Worm (Caenorhabditis elegans) whole organism, mixed stage, embryonic: Measurements from ENCODE around the gene F54B3.1.

Experiments
- M03D4.4 ChIP-seq: sonication (generic microtip); optimal IDR thresholded peaks from 2 replicates; lab custom pipeline; 2017; ENCODE audit warnings: mild to moderate bottlenecking, missing genetic modification characterization, missing compliant biosample characterization
- bed-3 ChIP-seq: fragments of 200-800 bp; sonication (Bioruptor generic); optimal IDR thresholded peaks from 3 replicates; lab custom pipeline; 2018; ENCODE audit warnings: mild to moderate bottlenecking, missing genetic modification characterization, moderate library complexity, missing compliant biosample characterization
- blmp-1 ChIP-seq: fragments of 150-350 bp; optimal IDR thresholded peaks from 2 replicates; lab custom pipeline; 2014; ENCODE audit warnings: missing biosample characterization, missing genetic modification characterization
- ceh-39 ChIP-seq: fragments of 150-350 bp; optimal IDR thresholded peaks from 2 replicates; lab custom pipeline; 2014; ENCODE audit warnings: missing biosample characterization, missing genetic modification characterization
- ceh-43 ChIP-seq: fragments of 200-800 bp; sonication (Bioruptor generic); optimal IDR thresholded peaks from 2 replicates; lab custom pipeline; 2018; ENCODE audit warnings: mild to moderate bottlenecking, missing genetic modification characterization, moderate library complexity, missing compliant biosample characterization
- ceh-83 ChIP-seq: fragments of 200-800 bp; sonication (Bioruptor generic); optimal IDR thresholded peaks from 2 replicates; lab custom pipeline; 2018; ENCODE audit warnings: mild to moderate bottlenecking, missing genetic modification characterization, missing compliant biosample characterization
- ces-1 ChIP-seq: fragments of 150-350 bp; optimal IDR thresholded peaks from 2 replicates; lab custom pipeline; 2014; ENCODE audit warnings: missing biosample characterization, missing genetic modification reagents, missing genetic modification characterization
- cnd-1 ChIP-seq: fragments of 200-800 bp; sonication (Bioruptor generic); optimal IDR thresholded peaks from 2 replicates; lab custom pipeline; 2018; ENCODE audit warnings: mild to moderate bottlenecking, missing genetic modification characterization, missing compliant biosample characterization
- drap-1 ChIP-seq: fragments of 200-800 bp; sonication (Bioruptor generic); optimal IDR thresholded peaks from 3 replicates; lab custom pipeline; 2018; ENCODE audit warnings: mild to moderate bottlenecking, missing genetic modification characterization, missing compliant biosample characterization
- elt-1 ChIP-seq: sonication (generic microtip); optimal IDR thresholded peaks from 2 replicates; lab custom pipeline; 2017; ENCODE audit warnings: missing genetic modification characterization, mild to moderate bottlenecking, missing compliant biosample characterization, antibody characterized with exemption, moderate library complexity, borderline replicate concordance; ENCODE audit not compliant: insufficient read depth
- elt-3 ChIP-seq: fragments of 150-350 bp; optimal IDR thresholded peaks from 2 replicates; lab custom pipeline; 2014; ENCODE audit warnings: missing biosample characterization, missing genetic modification characterization
- flh-1 ChIP-seq: fragments of 200-800 bp; sonication (Bioruptor generic); optimal IDR thresholded peaks from 2 replicates; lab custom pipeline; 2018; ENCODE audit warnings: mild to moderate bottlenecking, missing genetic modification characterization, moderate library complexity, missing compliant biosample characterization
- ham-2 ChIP-seq: fragments of 200-800 bp; sonication (Bioruptor generic); optimal IDR thresholded peaks from 2 replicates; lab custom pipeline; 2018; ENCODE audit warnings: mild to moderate bottlenecking, missing genetic modification characterization, missing compliant biosample characterization
- hlh-1 ChIP-seq: fragments of 150-350 bp; optimal IDR thresholded peaks from 2 replicates; lab custom pipeline; 2014; ENCODE audit warnings: missing biosample characterization, missing genetic modification reagents, missing genetic modification characterization
- lin-13 ChIP-seq: fragments of 150-350 bp; optimal IDR thresholded peaks from 2 replicates; lab custom pipeline; 2014; ENCODE audit warnings: missing biosample characterization, missing genetic modification characterization
- lin-32 ChIP-seq: fragments of 200-800 bp; sonication (Bioruptor generic); optimal IDR thresholded peaks from 2 replicates; lab custom pipeline; 2018; ENCODE audit warnings: mild to moderate bottlenecking, missing genetic modification characterization, missing compliant biosample characterization
- lsy-2 ChIP-seq: fragments of 150-350 bp; optimal IDR thresholded peaks from 2 replicates; lab custom pipeline; 2014; ENCODE audit warnings: missing biosample characterization, missing genetic modification characterization
- mab-5 ChIP-seq: fragments of 150-350 bp; optimal IDR thresholded peaks from 2 replicates; lab custom pipeline; 2014; ENCODE audit warnings: missing biosample characterization, missing genetic modification characterization
- mep-1 ChIP-seq: fragments of 150-350 bp; optimal IDR thresholded peaks from 2 replicates; lab custom pipeline; 2017; ENCODE audit warnings: missing biosample characterization, missing genetic modification reagents, missing genetic modification characterization, inconsistent platforms
- mls-2 ChIP-seq: sonication (generic microtip); optimal IDR thresholded peaks from 2 replicates; lab custom pipeline; 2016; ENCODE audit warnings: mild to moderate bottlenecking, missing genetic modification characterization, moderate library complexity, missing compliant biosample characterization
- nhr-12 ChIP-seq: fragments of 150-350 bp; optimal IDR thresholded peaks from 2 replicates; lab custom pipeline; 2014; ENCODE audit warnings: missing biosample characterization, missing genetic modification characterization
- nhr-2 ChIP-seq: fragments of 150-350 bp; optimal IDR thresholded peaks from 2 replicates; lab custom pipeline; 2014; ENCODE audit warnings: missing biosample characterization, missing genetic modification characterization
- nhr-237 ChIP-seq: fragments of 150-350 bp; optimal IDR thresholded peaks from 2 replicates; lab custom pipeline; 2014; ENCODE audit warnings: missing biosample characterization, missing genetic modification characterization
- nhr-28 ChIP-seq: fragments of 150-350 bp; optimal IDR thresholded peaks from 2 replicates; lab custom pipeline; 2014; ENCODE audit warnings: missing biosample characterization, missing genetic modification characterization
- nhr-76 ChIP-seq: sonication (generic microtip); optimal IDR thresholded peaks from 2 replicates; lab custom pipeline; 2017; ENCODE audit warnings: missing biosample characterization, missing genetic modification characterization
- pha-4 ChIP-seq: fragments of 150-350 bp; optimal IDR thresholded peaks from 2 replicates; lab custom pipeline; 2018; ENCODE audit warnings: missing biosample characterization, missing genetic modification reagents, missing genetic modification characterization
- sem-2 ChIP-seq: fragments of 200-800 bp; sonication (Bioruptor generic); optimal IDR thresholded peaks from 2 replicates; lab custom pipeline; 2018; ENCODE audit warnings: mild to moderate bottlenecking, missing genetic modification characterization, missing compliant biosample characterization
- snpc-4 ChIP-seq: fragments of 150-350 bp; optimal IDR thresholded peaks from 2 replicates; lab custom pipeline; 2014; ENCODE audit warnings: missing biosample characterization, missing genetic modification characterization
- sptf-1 ChIP-seq: sonication (generic microtip); optimal IDR thresholded peaks from 2 replicates; lab custom pipeline; 2017; ENCODE audit warnings: mild to moderate bottlenecking, missing genetic modification characterization, moderate library complexity, missing compliant biosample characterization
- tbx-8 ChIP-seq: fragments of 200-800 bp; sonication (Bioruptor generic); optimal IDR thresholded peaks from 2 replicates; lab custom pipeline; 2018; ENCODE audit warnings: mild to moderate bottlenecking, missing genetic modification characterization, moderate library complexity, missing compliant biosample characterization
- unc-120 ChIP-seq: sonication (generic microtip); optimal IDR thresholded peaks from 2 replicates; lab custom pipeline; 2017; ENCODE audit warnings: missing genetic modification characterization, missing compliant biosample characterization; ENCODE audit not compliant: poor library complexity, severe bottlenecking
- unc-39 ChIP-seq: fragments of 150-350 bp; optimal IDR thresholded peaks from 2 replicates; lab custom pipeline; 2014; ENCODE audit warnings: missing biosample characterization, missing genetic modification characterization
- unc-62 ChIP-seq: fragments of 150-350 bp; optimal IDR thresholded peaks from 2 replicates; lab custom pipeline; 2014; ENCODE audit warnings: missing biosample characterization, missing genetic modification reagents, missing genetic modification characterization
- zip-8 ChIP-seq: fragments of 150-350 bp; optimal IDR thresholded peaks from 2 replicates; lab custom pipeline; 2014; ENCODE audit warnings: missing biosample characterization, missing genetic modification characterization
- ztf-11 ChIP-seq: fragments of 150-350 bp; optimal IDR thresholded peaks from 2 replicates; lab custom pipeline; 2014; ENCODE audit warnings: missing biosample characterization, missing genetic modification characterization

Gene F54B3.1

ce11 chrII:10250966-10251365 is at the start of gene F54B3.1:
Gene F54B3.1 (plus strand): TSS chrII:10251266.
- no peak for TF ChIP-seq nhr-2 (tag; lab: Kevin White, UChicago)
- TF ChIP-seq nhr-76 (tag; lab: Kevin White, UChicago) = no peak
- TF ChIP-seq cnd-1 = no peak
- TF ChIP-seq nhr-28 (tag; lab: Kevin White, UChicago) = no peak
- TF ChIP-seq elt-3 (tag; lab: Kevin White, UChicago) = no peak
- no peak for TF ChIP-seq unc-120
- no peak for TF ChIP-seq bed-3
- no peak for TF ChIP-seq tbx-8 (GFP tag; lab: Kevin White, UChicago)
- TF ChIP-seq pha-4 (tag; lab: Kevin White, UChicago) = no peak
- no peak for TF ChIP-seq unc-62 (GFP tag; lab: Kevin White, UChicago)
- no peak for TF ChIP-seq drap-1 (GFP tag; lab: Kevin White, UChicago)
- no peak for TF ChIP-seq lsy-2 (tag; lab: Kevin White, UChicago)
- no peak for TF ChIP-seq M03D4.4 (tag; lab: Kevin White, UChicago)
- TF ChIP-seq hlh-1 (tag; lab: Kevin White, UChicago) = no peak
- TF ChIP-seq ham-2 = no peak
- TF ChIP-seq ces-1 (GFP tag; lab: Kevin White, UChicago) = no peak
- TF ChIP-seq elt-1 = no peak
- no peak for TF ChIP-seq sptf-1
- no peak for TF ChIP-seq sem-2 (GFP tag; lab: Kevin White, UChicago)
- TF ChIP-seq, all 35 proteins: peak for 0

ce11 chrII:10202275-10202674 is 48.8 kb upstream of the F54B3.1 start:
- TF ChIP-seq mab-5 (tag; lab: Kevin White, UChicago) (no peak), zip-8 (tag; lab: Kevin White, UChicago) (peak; percentile 71), lin-13 (tag; lab: Kevin White, UChicago) (no peak), lsy-2 (tag; lab: Kevin White, UChicago) (no peak), cnd-1 (no peak), lin-32 (GFP tag; lab: Kevin White, UChicago) (no peak), M03D4.4 (tag; lab: Kevin White, UChicago) (peak; percentile 33), pha-4 (tag; lab: Kevin White, UChicago) (peak; percentile 68), unc-62 (GFP tag; lab: Kevin White, UChicago) (peak; percentile 29), ces-1 (GFP tag; lab: Kevin White, UChicago) (peak; percentile 59), elt-1 (no peak), flh-1 (GFP tag; lab: Kevin White, UChicago) (no peak), unc-120 (peak; percentile 67), ceh-39 (no peak), ceh-43 (GFP tag; lab: Kevin White, UChicago) (no peak), ceh-83 (GFP tag; lab: Kevin White, UChicago) (peak; percentile 20), tbx-8 (GFP tag; lab: Kevin White, UChicago) (no peak), hlh-1 (tag; lab: Kevin White, UChicago) (peak; percentile 32), sem-2 (GFP tag; lab: Kevin White, UChicago) (no peak), nhr-76 (tag; lab: Kevin White, UChicago) (no peak), drap-1 (GFP tag; lab: Kevin White, UChicago) (peak; percentile 62), snpc-4 (tag; lab: Kevin White, UChicago) (no peak), nhr-12 (tag; lab: Kevin White, UChicago) (no peak), mep-1 (peak; percentile 37), nhr-237 (tag; lab: Kevin White, UChicago) (no peak), ztf-11 (tag; lab: Kevin White, UChicago) (no peak), nhr-2 (tag; lab: Kevin White, UChicago) (no peak), unc-39 (tag; lab: Kevin White, UChicago) (no peak), elt-3 (tag; lab: Kevin White, UChicago) (no peak), ham-2 (no peak), bed-3 (no peak), blmp-1 (tag; lab: Kevin White, UChicago) (no peak), mls-2 (tag; lab: Kevin White, UChicago) (peak; percentile 52), sptf-1 (peak; percentile 64), nhr-28 (tag; lab: Kevin White, UChicago) (no peak)
- TF ChIP-seq, all 35 proteins: peak for 12

- TF ChIP-seq mab-5 (tag; lab: Kevin White, UChicago) (peak; percentile 23), elt-1 (no peak), unc-62 (GFP tag; lab: Kevin White, UChicago) (peak; percentile 28)
These were observed 48.0 kb upstream of the F54B3.1 start for ce11 chrII:10203067-10203466.
